Fruit fly (Drosophila melanogaster): ENCODE measurements around the gene CG9133.
"Not testable (repeated sequence)": the region's sequence is repeated elsewhere in the genome, so short reads cannot be mapped to it uniquely, and the experiment has no call there.

CG9133 gene

DNA sequence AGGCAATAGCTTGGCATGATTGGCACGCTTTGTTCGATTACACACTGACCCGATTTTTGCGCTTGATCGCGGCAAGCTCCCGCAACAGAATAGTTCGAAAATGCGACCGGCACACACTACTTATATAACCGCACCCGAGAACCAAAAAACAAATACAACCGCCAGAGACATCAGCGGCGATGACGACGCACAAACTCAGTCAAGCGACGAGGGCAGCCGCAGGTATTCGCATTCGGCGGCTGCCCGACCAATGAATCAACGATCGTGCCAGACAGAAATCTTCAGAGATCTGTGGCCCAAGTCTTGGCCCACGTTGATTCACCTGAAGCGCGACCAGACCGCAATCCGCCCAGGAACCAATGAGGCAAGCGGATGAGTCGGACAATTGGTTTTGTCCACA is 13.6 kb upstream of the CG9133 start, which contains the start of gene CG9192:
CG9192 (minus strand) TSS at position 101 of the 400 bp plus-strand sequence.
- TF ChIP-seq noc (tag; optimal IDR thresholded peaks at IDR 0.05) = no peak

DNA sequence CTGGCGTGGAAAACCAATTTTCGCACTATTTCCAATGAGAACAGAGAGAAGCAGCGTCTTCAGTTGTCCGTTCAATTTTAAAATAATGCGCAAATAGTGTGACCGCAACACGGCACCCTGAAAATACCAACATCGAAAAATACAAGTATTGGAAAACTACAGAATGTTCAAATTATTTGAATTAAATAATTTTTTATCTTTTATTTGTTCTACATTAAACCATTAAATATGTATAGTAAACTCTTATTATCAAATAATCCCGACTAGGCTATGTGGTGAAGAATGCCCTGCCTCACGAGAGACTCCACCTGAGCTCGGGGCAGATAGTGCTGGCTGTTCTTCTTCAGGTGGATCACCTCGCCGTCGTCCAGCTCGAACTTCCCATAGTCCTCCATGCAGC is 6.0 kb upstream of the CG9133 start, which contains the start of gene Klp61F:
Klp61F (minus strand) TSS at position 101 of the 400 bp plus-strand sequence.
- not testable (repeated sequence) for TF ChIP-seq noc (tag; optimal IDR thresholded peaks at IDR 0.05)

DNA sequence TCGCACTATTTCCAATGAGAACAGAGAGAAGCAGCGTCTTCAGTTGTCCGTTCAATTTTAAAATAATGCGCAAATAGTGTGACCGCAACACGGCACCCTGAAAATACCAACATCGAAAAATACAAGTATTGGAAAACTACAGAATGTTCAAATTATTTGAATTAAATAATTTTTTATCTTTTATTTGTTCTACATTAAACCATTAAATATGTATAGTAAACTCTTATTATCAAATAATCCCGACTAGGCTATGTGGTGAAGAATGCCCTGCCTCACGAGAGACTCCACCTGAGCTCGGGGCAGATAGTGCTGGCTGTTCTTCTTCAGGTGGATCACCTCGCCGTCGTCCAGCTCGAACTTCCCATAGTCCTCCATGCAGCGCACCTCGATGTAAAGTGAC is 5.0 kb upstream of the CG9133 start, which contains the start of gene CG32318:
CG32318 (minus strand) TSS at position 101 of the 400 bp plus-strand sequence.
- not testable (repeated sequence) for TF ChIP-seq noc (tag; optimal IDR thresholded peaks at IDR 0.05)

DNA sequence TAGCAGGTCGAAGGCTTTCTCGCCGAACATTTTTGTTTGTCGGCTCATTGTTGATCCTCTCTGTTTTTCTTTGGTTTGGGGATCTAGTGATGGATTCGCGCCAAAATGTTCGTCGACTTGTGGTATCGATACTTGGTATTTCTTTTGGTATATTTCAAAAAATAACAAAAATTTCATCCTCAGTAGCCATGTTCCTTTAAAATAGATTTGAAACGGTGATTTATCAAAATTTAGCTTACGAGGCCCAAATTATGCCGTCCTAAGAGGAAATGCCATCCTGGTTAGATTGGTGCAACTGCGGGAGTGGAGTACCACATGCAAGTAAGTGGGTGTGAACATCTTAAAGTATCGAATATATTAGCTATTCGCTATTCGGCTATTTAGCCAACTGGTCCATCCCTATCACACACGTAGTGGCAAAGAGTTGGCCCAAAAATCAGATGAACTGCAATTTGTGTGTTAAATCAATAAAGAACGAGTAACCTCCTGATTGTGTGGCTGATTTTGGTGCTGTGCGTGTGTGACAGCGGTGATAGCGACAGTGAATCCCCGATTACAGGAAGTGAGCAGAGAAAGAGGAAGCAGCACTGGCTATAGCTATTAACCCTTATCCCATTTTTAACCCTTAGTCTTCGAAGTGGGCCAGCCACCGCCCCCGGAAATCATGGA is 4.1 kb upstream of the CG9133 start, which contains the start of the genes Psf1 and Sac1:
Psf1 (minus strand) TSS at position 51 of the 669 bp plus-strand sequence.
Sac1 (plus strand) TSS at position 191 of the 669 bp plus-strand sequence.
- TF ChIP-seq noc (tag; optimal IDR thresholded peaks at IDR 0.05) = no peak

DNA sequence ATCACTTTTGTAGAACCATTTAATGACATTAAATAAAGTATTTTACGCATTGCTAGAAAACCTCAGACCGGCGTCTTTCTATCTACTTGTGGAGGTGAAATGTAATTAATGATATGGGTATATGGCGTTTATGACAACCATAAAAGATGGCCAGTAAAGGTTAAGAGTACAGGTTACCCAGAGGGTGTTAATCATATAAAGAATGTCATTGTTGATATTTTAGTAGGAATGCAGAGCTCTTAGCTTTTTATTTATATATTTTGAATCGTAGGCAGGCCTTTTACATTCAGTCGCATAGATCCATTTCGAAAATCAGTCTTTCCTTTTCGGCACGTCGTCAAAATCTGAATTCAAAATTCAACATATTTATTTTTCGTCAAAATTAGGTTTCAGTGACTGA is 1.4 kb upstream of the CG9133 start, which contains the start of gene Bfc:
Bfc (plus strand) TSS at position 301 of the 400 bp plus-strand sequence.
- TF ChIP-seq noc (tag; optimal IDR thresholded peaks at IDR 0.05) = no peak

DNA sequence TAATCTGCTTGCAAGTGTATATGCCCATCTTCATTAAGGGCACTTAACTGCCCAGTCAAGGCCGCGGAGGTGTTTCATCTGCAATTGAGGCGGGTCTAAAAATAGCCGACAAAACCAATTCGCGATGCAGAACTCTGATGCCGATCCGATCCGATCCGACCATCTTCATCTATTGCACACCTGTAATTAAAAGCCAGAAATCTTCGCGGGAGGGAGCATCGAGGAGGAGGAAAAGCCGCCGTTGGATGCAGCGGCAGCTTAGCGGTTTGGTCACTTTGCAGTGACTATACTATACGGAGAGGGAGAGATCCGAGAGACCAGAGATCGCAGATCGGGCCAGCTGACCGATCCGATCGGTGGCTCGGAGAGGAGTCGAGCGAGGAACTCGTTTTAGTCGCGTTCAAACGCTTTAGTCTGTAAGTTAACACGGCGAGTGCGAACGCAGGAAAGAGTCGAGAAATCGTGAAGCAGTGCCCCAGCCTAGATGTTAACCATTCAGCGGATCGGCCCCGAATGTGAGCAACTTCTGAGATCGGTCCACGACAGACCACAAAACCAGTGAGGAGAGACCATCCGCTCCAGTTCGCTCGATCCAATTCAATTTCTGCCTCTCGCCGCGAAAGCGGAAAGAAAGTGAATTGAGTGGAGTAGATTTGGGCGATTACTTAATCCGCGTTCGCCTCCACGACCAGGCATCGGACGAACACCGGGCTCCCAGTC is 4.4 kb downstream of the CG9133 start, which contains the start of gene tfc:
tfc (plus strand) TSS at position 389 of the 720 bp plus-strand sequence.
- TF ChIP-seq noc (tag; optimal IDR thresholded peaks at IDR 0.05) = no peak

DNA sequence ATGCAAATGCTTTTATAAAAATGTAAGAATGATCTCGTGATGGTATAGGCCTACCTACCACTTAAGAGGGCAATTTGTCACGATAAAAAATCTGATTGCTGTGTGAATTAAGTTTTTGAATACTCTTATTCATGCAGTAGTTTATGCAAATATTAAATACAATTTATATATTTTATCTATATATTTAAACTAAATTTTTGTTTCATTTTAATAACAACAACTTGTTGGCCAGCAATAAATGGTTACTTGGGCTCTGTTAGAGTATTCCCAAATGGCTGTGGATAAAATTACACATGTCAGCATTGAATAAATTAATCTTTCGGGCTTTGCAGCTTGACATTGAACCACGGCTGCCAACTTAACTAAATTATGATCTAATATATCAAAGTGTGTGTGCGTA is 6.7 kb downstream of the CG9133 start:
- no peak for TF ChIP-seq noc (tag; optimal IDR thresholded peaks at IDR 0.05)

DNA sequence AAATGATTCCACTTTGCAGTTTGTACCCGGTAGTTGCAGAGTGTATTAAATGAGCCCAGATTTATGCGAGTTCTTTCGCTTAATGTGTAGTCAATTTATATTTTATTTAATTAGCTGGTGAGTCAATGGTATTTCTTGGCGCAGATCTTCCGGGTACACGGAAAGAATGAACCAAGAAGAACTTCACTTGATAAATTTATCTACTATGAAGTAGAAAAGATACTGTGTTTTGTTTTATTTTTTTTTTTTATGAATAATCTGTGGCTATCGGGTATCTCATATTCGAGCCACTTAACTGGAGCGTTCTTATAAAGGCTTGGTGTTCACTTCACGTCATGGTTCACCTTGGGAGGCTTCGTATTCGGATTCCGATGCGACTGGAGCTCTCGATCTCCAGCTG is 13.2 kb downstream of the CG9133 start:
- no peak for TF ChIP-seq noc (tag; optimal IDR thresholded peaks at IDR 0.05)

DNA sequence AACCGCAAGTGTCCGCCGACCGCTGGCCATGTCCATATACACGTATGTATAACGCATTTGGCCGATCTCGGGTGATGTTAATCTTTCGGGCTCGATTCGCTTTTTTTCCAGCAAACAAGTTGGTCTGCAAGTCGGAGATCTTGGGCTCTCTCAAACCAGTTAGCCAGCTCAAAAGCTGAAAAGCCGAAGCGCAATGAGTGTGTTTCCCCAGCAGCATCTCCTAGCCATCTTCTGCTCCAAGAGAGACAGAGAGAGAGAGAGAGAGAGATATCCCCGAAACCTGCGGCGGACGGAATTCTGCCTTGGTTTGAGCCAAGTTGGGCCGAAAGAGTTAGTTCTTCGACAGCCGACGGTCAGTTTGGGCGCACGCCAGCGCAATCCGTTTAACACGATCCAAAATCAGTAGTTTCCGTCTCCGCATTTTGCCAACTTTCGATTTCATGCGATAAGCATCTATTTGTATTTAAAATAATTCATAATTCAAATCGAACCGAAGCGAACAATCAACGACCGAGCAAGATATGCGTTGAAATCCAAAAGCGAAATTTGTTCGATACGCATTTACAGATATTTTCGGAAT is 13.7 kb downstream of the CG9133 start:
- no peak for TF ChIP-seq noc (tag; optimal IDR thresholded peaks at IDR 0.05)

DNA sequence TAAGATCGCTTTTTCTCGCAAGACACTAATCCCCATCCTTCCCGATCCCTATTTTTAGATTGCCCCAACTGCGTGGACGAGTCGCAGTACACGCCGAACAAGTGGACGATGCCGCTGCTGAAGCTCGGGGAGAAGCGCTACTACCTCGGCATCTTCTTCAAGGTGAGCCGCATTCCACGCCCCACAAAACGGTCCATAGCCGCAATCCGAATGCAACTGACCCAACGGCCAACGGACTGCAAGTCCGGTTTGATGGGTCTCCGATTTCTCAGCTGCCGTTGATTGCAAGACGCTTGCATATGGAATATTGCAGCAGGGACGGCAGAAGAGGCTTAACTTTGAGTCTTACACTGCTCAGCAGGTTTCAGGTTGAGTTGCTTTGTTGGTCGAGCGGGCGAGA is 17.2 kb downstream of the CG9133 start:
- no peak for TF ChIP-seq noc (tag; optimal IDR thresholded peaks at IDR 0.05)

DNA sequence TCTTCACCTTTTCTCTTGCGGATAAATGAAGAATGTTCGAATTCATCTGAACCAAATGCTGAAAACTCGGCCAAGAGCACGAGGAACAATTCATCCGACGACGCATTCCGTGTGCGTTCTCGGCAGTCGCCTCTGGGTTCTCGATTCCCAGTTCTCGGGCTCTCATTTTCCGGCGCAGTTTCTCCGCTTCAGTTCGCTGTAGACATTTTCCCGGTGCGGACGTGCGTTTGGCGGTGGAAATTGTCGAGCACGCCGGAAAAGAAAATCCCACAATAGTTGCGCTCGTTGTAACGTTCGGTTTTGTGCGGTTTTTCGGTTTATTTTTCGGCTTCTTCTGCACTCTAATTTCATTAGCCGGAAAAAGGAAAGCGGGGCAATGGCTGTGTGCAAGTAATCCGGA is 24.0 kb downstream of the CG9133 start, which contains the start of gene CG32333:
CG32333 (plus strand) TSS at position 190 of the 400 bp plus-strand sequence.
- no peak for TF ChIP-seq noc (tag; optimal IDR thresholded peaks at IDR 0.05)

DNA sequence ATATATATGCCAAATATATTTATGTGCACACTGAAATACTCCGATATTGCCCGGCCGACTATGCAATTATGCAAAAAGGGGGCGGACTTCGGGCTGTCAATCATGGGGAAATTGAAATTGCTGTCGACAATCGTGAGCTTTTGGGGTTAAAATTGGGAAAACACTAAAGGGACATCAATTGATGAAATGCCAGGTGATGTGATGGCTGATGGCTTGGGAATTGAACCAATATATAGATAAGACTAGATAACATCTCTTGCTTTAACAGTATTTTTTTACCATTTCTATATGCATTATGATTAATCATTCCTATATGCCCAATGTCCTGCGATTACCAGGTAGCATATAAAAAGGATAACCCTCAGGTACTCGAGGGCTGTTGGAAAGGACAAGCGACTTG is 26.1 kb downstream of the CG9133 start:
- TF ChIP-seq noc (tag; optimal IDR thresholded peaks at IDR 0.05) = no peak

DNA sequence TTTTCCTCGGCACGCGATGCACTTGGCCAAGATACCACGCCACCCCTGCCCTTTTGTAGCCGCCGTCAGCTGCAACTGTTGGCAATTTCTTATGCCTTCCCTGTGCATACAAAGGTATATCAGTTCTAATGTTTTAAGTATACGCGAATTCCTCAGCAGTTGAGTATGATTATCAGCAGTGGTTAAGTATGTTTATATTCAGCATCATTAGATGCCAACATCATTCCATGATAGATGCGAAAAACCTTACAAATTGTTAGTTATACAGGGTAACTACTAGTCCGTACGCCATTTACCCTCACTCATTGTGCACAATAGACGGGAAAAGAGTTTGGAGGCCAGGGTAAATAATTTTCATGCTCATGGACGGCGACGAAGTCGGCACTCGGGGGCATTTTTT is 27.9 kb downstream of the CG9133 start:
- TF ChIP-seq noc (tag; optimal IDR thresholded peaks at IDR 0.05) = no peak

DNA sequence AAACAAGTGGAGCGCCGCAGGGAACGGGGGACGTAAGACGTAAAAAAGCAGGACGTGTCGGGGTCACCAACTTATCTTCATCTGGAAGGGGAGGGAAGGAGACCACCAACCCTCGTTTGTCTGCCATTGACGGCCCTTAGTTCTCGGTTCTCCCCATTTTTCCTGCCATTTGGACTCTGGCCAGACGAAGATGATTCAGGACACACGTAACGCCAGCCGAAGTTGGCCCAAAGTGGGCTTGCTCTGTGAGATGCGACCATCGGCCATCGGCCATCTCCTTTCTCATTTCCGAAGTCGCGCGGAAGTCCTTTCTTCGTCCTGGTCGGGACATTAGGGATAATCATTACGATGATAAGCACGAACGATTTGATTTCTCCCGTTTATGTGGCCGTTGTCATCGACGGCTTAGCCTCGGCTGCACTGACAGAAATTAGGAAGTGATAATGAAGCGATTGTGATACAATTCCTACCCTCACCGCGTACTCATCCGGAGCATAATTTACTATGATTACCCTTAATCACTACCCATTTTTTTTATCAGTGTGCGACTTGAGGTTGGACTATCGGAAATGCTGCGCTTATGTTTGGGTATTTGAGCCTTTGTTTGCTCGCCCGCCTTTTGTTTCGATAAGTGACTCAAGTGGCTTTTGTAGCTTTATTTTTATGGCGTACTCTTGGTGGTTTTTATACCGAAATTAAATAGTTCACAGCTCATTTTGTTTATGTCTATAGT is 29.2 kb downstream of the CG9133 start:
- no peak for TF ChIP-seq noc (tag; optimal IDR thresholded peaks at IDR 0.05)

DNA sequence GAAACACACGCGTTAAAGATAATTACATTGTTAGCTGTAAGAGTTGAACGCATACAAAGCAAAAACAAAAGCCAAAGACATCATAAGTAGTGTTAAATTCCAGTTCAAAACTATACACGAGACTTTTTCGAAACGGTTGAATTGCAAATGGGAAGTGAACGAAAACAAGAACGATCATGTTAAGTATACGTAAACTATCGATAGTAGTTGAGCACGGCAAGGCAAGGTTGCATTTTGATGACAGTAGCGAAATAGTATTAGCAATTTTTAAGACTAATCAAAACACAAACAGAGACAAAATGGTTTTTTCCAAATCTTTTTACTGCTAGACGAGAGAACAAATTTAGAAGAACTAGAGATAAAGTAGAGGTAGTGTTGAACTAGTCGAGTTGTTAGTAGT is 43.0 kb downstream of the CG9133 start:
- TF ChIP-seq noc (tag; optimal IDR thresholded peaks at IDR 0.05) = no peak

DNA sequence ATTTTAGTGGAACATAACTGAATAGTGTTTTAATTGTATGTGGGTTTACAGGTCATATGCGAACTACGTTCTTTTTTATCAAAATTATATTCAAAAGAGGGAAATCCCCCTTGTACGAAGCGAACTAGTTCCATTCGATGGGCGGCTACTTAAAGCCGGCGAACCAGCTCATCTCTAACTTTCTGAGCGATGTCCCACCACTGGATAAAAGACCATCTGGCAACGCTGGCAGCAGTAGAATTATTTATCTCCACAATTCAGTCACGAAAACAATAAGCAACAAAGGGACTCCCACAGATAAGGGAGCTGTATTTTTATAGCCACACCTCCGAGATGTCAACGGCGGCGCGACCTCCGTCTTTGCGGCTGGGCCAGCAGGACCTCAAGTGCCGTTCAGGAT is 43.9 kb downstream of the CG9133 start, which contains the start of gene Rabex-5:
Rabex-5 (plus strand) TSS at position 221 of the 400 bp plus-strand sequence.
- no peak for TF ChIP-seq noc (tag; optimal IDR thresholded peaks at IDR 0.05)
